Worm (Caenorhabditis elegans) whole organism, young adult: ENCODE measurements around the gene mrps-28.

ENCODE experiments used
- F23B12.7 ChIP-seq: sonication (generic microtip); optimal IDR thresholded peaks from 2 replicates; lab custom pipeline; 2017; ENCODE audit warnings: missing genetic modification characterization, mild to moderate bottlenecking, missing compliant biosample characterization, antibody characterized with exemption, moderate library complexity; ENCODE audit not compliant: insufficient read depth
- F33H1.4 ChIP-seq: fragments of 200-800 bp; sonication (Bioruptor generic); IDR thresholded peaks from 2 replicates; pipeline ENCODE4 v1.3.6; 2022; ENCODE audit warnings: missing genetic modification reagents, missing genetic modification characterization, missing compliant biosample characterization
- F37B4.10 ChIP-seq: fragments of 200-800 bp; sonication (Bioruptor generic); IDR thresholded peaks from 2 replicates; pipeline ENCODE4 v1.3.6; 2022; ENCODE audit warnings: missing genetic modification characterization, missing compliant biosample characterization
- F52B5.7 ChIP-seq: sonication (generic microtip); optimal IDR thresholded peaks from 2 replicates; lab custom pipeline; 2016; ENCODE audit warnings: mild to moderate bottlenecking, missing genetic modification characterization, missing compliant biosample characterization
- F55B11.4 ChIP-seq: sonication (generic microtip); optimal IDR thresholded peaks from 2 replicates; lab custom pipeline; 2016; ENCODE audit warnings: missing compliant biosample characterization, missing genetic modification characterization, borderline replicate concordance; ENCODE audit not compliant: insufficient read depth
- F57A8.1 ChIP-seq: fragments of 200-800 bp; sonication (Bioruptor generic); optimal IDR thresholded peaks from 2 replicates; lab custom pipeline; 2018; ENCODE audit warnings: mild to moderate bottlenecking, missing genetic modification characterization, moderate library complexity, missing compliant biosample characterization
- K12H6.12 ChIP-seq: fragments of 200-800 bp; sonication (Bioruptor generic); optimal IDR thresholded peaks from 2 replicates; lab custom pipeline; 2018; ENCODE audit warnings: mild to moderate bottlenecking, missing genetic modification characterization, missing compliant biosample characterization
- T07F8.4 ChIP-seq: sonication (generic microtip); optimal IDR thresholded peaks from 2 replicates; lab custom pipeline; 2016; ENCODE audit warnings: mild to moderate bottlenecking, missing genetic modification characterization, moderate library complexity, missing compliant biosample characterization
- Y67H2A.10 ChIP-seq: fragments of 200-800 bp; sonication (Bioruptor generic); conservative IDR thresholded peaks from 2 replicates; pipeline ENCODE4 v1.3.6; 2022; ENCODE audit warnings: missing genetic modification reagents, missing genetic modification characterization, missing compliant biosample characterization
- aptf-3 ChIP-seq: fragments of 200-800 bp; sonication (Bioruptor generic); IDR thresholded peaks from 2 replicates; pipeline ENCODE4 v1.3.6; 2022; ENCODE audit warnings: missing genetic modification characterization, missing compliant biosample characterization
- attf-6 ChIP-seq: fragments of 200-800 bp; sonication (Bioruptor generic); IDR thresholded peaks from 2 replicates; pipeline ENCODE4 v1.3.6; 2022; ENCODE audit warnings: missing genetic modification reagents, missing genetic modification characterization, missing compliant biosample characterization
- ccch-3 ChIP-seq: fragments of 200-800 bp; sonication (Bioruptor generic); optimal IDR thresholded peaks from 2 replicates; lab custom pipeline; 2018; ENCODE audit warnings: mild to moderate bottlenecking, missing genetic modification characterization, missing compliant biosample characterization
- cebp-1 ChIP-seq, 2 experiments: fragments of 200-800 bp in 1 of 2; sonication (Bioruptor generic) in 1 of 2; sonication (generic microtip) in 1 of 2; IDR thresholded peaks in 1 of 2; optimal IDR thresholded peaks in 1 of 2; 2 replicates each; pipeline versions ENCODE4 v1.3.6 to Lab custom; 2017 to 2022; ENCODE audit warnings: missing compliant biosample characterization in 2 of 2, missing genetic modification characterization in 2 of 2, mild to moderate bottlenecking in 1 of 2, missing genetic modification reagents in 1 of 2, moderate library complexity in 1 of 2
- ceh-40 ChIP-seq: fragments of 200-800 bp; sonication (Bioruptor generic); IDR thresholded peaks from 2 replicates; pipeline ENCODE4 v1.3.6; 2022; ENCODE audit warnings: missing genetic modification characterization, missing compliant biosample characterization
- ceh-79 ChIP-seq: sonication (generic microtip); optimal IDR thresholded peaks from 2 replicates; lab custom pipeline; 2017; ENCODE audit warnings: mild to moderate bottlenecking, missing genetic modification characterization, missing compliant biosample characterization
- die-1 ChIP-seq: sonication (generic microtip); optimal IDR thresholded peaks from 2 replicates; lab custom pipeline; 2016; ENCODE audit warnings: missing genotype, mild to moderate bottlenecking, missing genetic modification characterization, missing compliant biosample characterization
- dox-1 ChIP-seq: fragments of 200-800 bp; sonication (Bioruptor generic); IDR thresholded peaks from 2 replicates; pipeline ENCODE4 v1.3.6; 2022; ENCODE audit warnings: missing genetic modification reagents, missing genetic modification characterization, missing compliant biosample characterization
- dpl-1 ChIP-seq: fragments of 150-350 bp; optimal IDR thresholded peaks from 2 replicates; lab custom pipeline; 2014; ENCODE audit warnings: missing biosample characterization, missing genetic modification reagents, missing genetic modification characterization
- efl-1 ChIP-seq: fragments of 150-350 bp; optimal IDR thresholded peaks from 2 replicates; lab custom pipeline; 2014; ENCODE audit warnings: missing biosample characterization, missing genetic modification reagents, missing genetic modification characterization
- egl-18 ChIP-seq: fragments of 200-800 bp; sonication (Bioruptor generic); IDR thresholded peaks from 2 replicates; pipeline ENCODE4 v1.3.6; 2022; ENCODE audit warnings: missing genetic modification reagents, missing genetic modification characterization, missing compliant biosample characterization
- egl-44 ChIP-seq: fragments of 200-800 bp; sonication (Bioruptor generic); IDR thresholded peaks from 2 replicates; pipeline ENCODE4 v1.3.6; 2022; ENCODE audit warnings: missing genetic modification reagents, missing genetic modification characterization, missing compliant biosample characterization
- ets-4 ChIP-seq: fragments of 200-800 bp; sonication (Bioruptor generic); optimal IDR thresholded peaks from 2 replicates; lab custom pipeline; 2018; ENCODE audit warnings: mild to moderate bottlenecking, missing genetic modification characterization, missing compliant biosample characterization
- gei-17 ChIP-seq: fragments of 200-800 bp; sonication (Bioruptor generic); optimal IDR thresholded peaks from 2 replicates; lab custom pipeline; 2018; ENCODE audit warnings: mild to moderate bottlenecking, missing genetic modification characterization, missing compliant biosample characterization
- him-1 ChIP-seq: sonication (generic microtip); optimal IDR thresholded peaks from 2 replicates; lab custom pipeline; 2016; ENCODE audit warnings: missing genotype, missing genetic modification reagents, missing genetic modification characterization, missing compliant biosample characterization
- hmg-1.2 ChIP-seq: fragments of 200-800 bp; sonication (Bioruptor generic); IDR thresholded peaks from 2 replicates; pipeline ENCODE4 v1.3.6; 2022; ENCODE audit warnings: missing genetic modification reagents, missing genetic modification characterization, missing compliant biosample characterization
- hrde-1 ChIP-seq: sonication (generic microtip); optimal IDR thresholded peaks from 2 replicates; lab custom pipeline; 2016; ENCODE audit warnings: missing genetic modification characterization, mild to moderate bottlenecking, missing compliant biosample characterization, moderate library complexity, missing genotype, missing genetic modification reagents, borderline replicate concordance
- lag-1 ChIP-seq: fragments of 200-800 bp; sonication (Bioruptor generic); IDR thresholded peaks from 2 replicates; pipeline ENCODE4 v1.3.6; 2022; ENCODE audit warnings: missing genetic modification reagents, missing genetic modification characterization, missing compliant biosample characterization
- lin-26 ChIP-seq: fragments of 200-800 bp; sonication (Bioruptor generic); IDR thresholded peaks from 2 replicates; pipeline ENCODE4 v1.3.6; 2022; ENCODE audit warnings: missing genetic modification reagents, missing genetic modification characterization, missing compliant biosample characterization
- lin-40 ChIP-seq: sonication (generic microtip); optimal IDR thresholded peaks from 2 replicates; lab custom pipeline; 2016; ENCODE audit warnings: missing genetic modification characterization, mild to moderate bottlenecking, missing compliant biosample characterization, missing genotype, missing genetic modification reagents
- madf-3 ChIP-seq: fragments of 200-800 bp; sonication (Bioruptor generic); IDR thresholded peaks from 2 replicates; pipeline ENCODE4 v1.3.6; 2022; ENCODE audit warnings: missing genetic modification reagents, missing genetic modification characterization, missing compliant biosample characterization
- madf-6 ChIP-seq: fragments of 200-800 bp; sonication (Bioruptor generic); IDR thresholded peaks from 2 replicates; pipeline ENCODE4 v1.3.6; 2022; ENCODE audit warnings: missing genetic modification reagents, missing genetic modification characterization, missing compliant biosample characterization
- madf-8 ChIP-seq: fragments of 200-800 bp; sonication (Bioruptor generic); conservative IDR thresholded peaks from 2 replicates; pipeline ENCODE4 v1.3.6; 2022; ENCODE audit warnings: missing genetic modification reagents, missing genetic modification characterization, missing compliant biosample characterization
- nfya-2 ChIP-seq: fragments of 200-800 bp; sonication (Bioruptor generic); IDR thresholded peaks from 2 replicates; pipeline ENCODE4 v1.3.6; 2022; ENCODE audit warnings: missing genetic modification reagents, missing genetic modification characterization, missing compliant biosample characterization
- nhr-27 ChIP-seq: fragments of 200-800 bp; sonication (Bioruptor generic); optimal IDR thresholded peaks from 2 replicates; lab custom pipeline; 2018; ENCODE audit warnings: mild to moderate bottlenecking, missing genetic modification characterization, moderate library complexity, missing compliant biosample characterization
- nhr-90 ChIP-seq: sonication (generic microtip); optimal IDR thresholded peaks from 2 replicates; lab custom pipeline; 2016; ENCODE audit warnings: missing genotype, mild to moderate bottlenecking, missing genetic modification characterization, missing compliant biosample characterization
- rcor-1 ChIP-seq: fragments of 200-800 bp; sonication (Bioruptor generic); IDR thresholded peaks from 2 replicates; pipeline ENCODE4 v1.3.6; 2022; ENCODE audit warnings: missing genetic modification reagents, missing genetic modification characterization, missing compliant biosample characterization
- sea-2 ChIP-seq: fragments of 200-800 bp; sonication (Bioruptor generic); IDR thresholded peaks from 2 replicates; pipeline ENCODE4 v1.3.6; 2022; ENCODE audit warnings: missing genetic modification characterization, missing compliant biosample characterization
- snpc-4 ChIP-seq, 5 experiments: fragments of 150-350 bp in 1 of 5; sonication (generic microtip) in 4 of 5; optimal IDR thresholded peaks; 2 replicates each; lab custom pipeline; 2014 to 2018; ENCODE audit warnings: missing genetic modification characterization in 5 of 5, missing biosample characterization in 3 of 5, antibody characterized with exemption in 2 of 5, mild to moderate bottlenecking in 2 of 5, missing compliant biosample characterization in 2 of 5, missing genotype in 2 of 5, moderate library complexity in 2 of 5, missing genetic modification reagents in 1 of 5
- xnd-1 ChIP-seq: sonication (generic microtip); optimal IDR thresholded peaks from 2 replicates; lab custom pipeline; 2016; ENCODE audit warnings: missing genotype, missing genetic modification reagents, missing genetic modification characterization, missing compliant biosample characterization
- zim-3 ChIP-seq: sonication (generic microtip); optimal IDR thresholded peaks from 2 replicates; lab custom pipeline; 2017; ENCODE audit warnings: mild to moderate bottlenecking, missing genetic modification characterization, moderate library complexity, missing compliant biosample characterization
- ztf-18 ChIP-seq: sonication (generic microtip); optimal IDR thresholded peaks from 2 replicates; lab custom pipeline; 2016; ENCODE audit warnings: missing genotype, mild to moderate bottlenecking, missing genetic modification characterization, missing compliant biosample characterization

mrps-28 gene

DNA sequence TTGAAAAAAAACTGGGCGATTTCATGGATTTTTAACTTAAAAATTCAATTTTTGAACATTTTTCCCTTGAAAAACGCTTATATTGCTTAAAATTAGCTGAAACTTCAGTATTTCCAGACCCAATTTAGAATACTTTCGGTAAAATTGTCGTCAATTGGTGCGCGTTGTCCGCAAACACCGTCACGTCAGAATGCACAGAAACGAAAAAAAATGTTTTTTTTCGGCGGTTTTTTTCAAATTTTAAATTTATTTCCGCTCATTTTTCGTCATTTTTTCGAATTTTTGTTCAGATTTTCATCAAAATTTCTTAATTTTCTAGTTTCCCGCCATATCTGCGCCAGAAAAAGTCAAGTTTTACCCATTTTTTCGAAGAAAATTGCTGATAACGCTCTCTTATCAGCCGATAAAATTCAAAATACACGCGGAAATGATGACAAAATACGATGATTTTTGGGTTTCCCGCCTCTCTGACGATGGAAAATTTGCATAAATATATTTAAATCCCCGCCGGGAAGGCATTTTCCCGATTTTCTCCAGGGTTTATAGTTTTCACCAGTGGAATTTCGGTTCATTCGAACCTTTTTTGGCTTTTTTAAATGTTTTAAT is 29.4 kb downstream of the mrps-28 start (continued):
- TF ChIP-seq F57A8.1 (GFP tag; lab: Kevin White, UChicago) = no peak
- no peak for TF ChIP-seq ceh-40 (GFP tag; lab: Robert Waterston, UW)
- TF ChIP-seq him-1 (tag; lab: Kevin White, UChicago) = no peak
- TF ChIP-seq rcor-1 = no peak
- no peak for TF ChIP-seq lag-1 (GFP tag; lab: Robert Waterston, UW)
- TF ChIP-seq madf-8 (GFP tag; lab: Robert Waterston, UW) = peak; percentile 82
- peak; percentile 90 for TF ChIP-seq madf-6 (GFP tag; lab: Robert Waterston, UW)
- no peak for TF ChIP-seq die-1 (tag; lab: Kevin White, UChicago)
- no peak for TF ChIP-seq egl-18
- peak; percentile 35; the same call in 1 of the 2 replicates for TF ChIP-seq dox-1 (GFP tag; lab: Robert Waterston, UW)
- TF ChIP-seq aptf-3 (GFP tag; lab: Robert Waterston, UW) = no peak
- TF ChIP-seq madf-3 (GFP tag; lab: Robert Waterston, UW) = no peak
- no peak for TF ChIP-seq F55B11.4 (tag; lab: Kevin White, UChicago)
- TF ChIP-seq F37B4.10 (GFP tag; lab: Robert Waterston, UW) = no peak
- TF ChIP-seq gei-17 (GFP tag; lab: Kevin White, UChicago) = no peak
- TF ChIP-seq egl-44 = no peak
- no peak for TF ChIP-seq ztf-18 (tag; lab: Kevin White, UChicago)
- no peak for TF ChIP-seq cebp-1 (GFP tag; IDR thresholded peaks at IDR 0.05; lab: Robert Waterston, UW)
- no peak for TF ChIP-seq cebp-1 (tag; optimal IDR thresholded peaks at IDR 0.05; lab: Kevin White, UChicago)
- TF ChIP-seq T07F8.4 (tag; lab: Kevin White, UChicago) = no peak
- no peak for TF ChIP-seq Y67H2A.10
- peak; percentile 64 for TF ChIP-seq xnd-1
- TF ChIP-seq attf-6 = no peak
- TF ChIP-seq ceh-79 (tag; lab: Kevin White, UChicago) = no peak
- TF ChIP-seq lin-26 (GFP tag; lab: Robert Waterston, UW) = no peak
- TF ChIP-seq F33H1.4 (GFP tag; lab: Robert Waterston, UW) = peak; percentile 29; the same call in 1 of the 2 replicates
- TF ChIP-seq ets-4 (GFP tag; lab: Kevin White, UChicago) = no peak
- TF ChIP-seq dpl-1 (GFP tag; lab: Kevin White, UChicago) = peak; percentile 63
- TF ChIP-seq F23B12.7 (tag; lab: Kevin White, UChicago) = no peak
- TF ChIP-seq sea-2 = no peak
- TF ChIP-seq F52B5.7 = no peak
- TF ChIP-seq snpc-4 (GFP tag; optimal IDR thresholded peaks at IDR 0.05; lab: Kevin White, UChicago) = no peak
- TF ChIP-seq snpc-4 (tag; optimal IDR thresholded peaks at IDR 0.05; lab: Kevin White, UChicago) = no peak
- no peak for TF ChIP-seq hrde-1 (tag; lab: Kevin White, UChicago)
- TF ChIP-seq K12H6.12 (tag; lab: Kevin White, UChicago) = no peak
- TF ChIP-seq zim-3 (tag; lab: Kevin White, UChicago) = no peak
- TF ChIP-seq ccch-3 (GFP tag; lab: Kevin White, UChicago) = no peak
- TF ChIP-seq nhr-90 (tag; lab: Kevin White, UChicago) = no peak
- no peak for TF ChIP-seq lin-40
- 0 out of 2 replicates have a peak, but pooled peaks have one; percentile 9 for TF ChIP-seq hmg-1.2 (GFP tag; lab: Robert Waterston, UW)
- no peak for TF ChIP-seq nhr-27 (tag; lab: Kevin White, UChicago)
- no peak for TF ChIP-seq nfya-2 (GFP tag; lab: Robert Waterston, UW)
- peak; percentile 84 for TF ChIP-seq efl-1 (GFP tag; lab: Kevin White, UChicago)
